Worm (Caenorhabditis elegans) whole organism, early embryonic: Measurements from ENCODE around the gene nstp-5.

Experiments
- B0310.2 ChIP-seq: sonication (generic microtip); optimal IDR thresholded peaks from 2 replicates; lab custom pipeline; 2016; ENCODE audit warnings: mild to moderate bottlenecking, missing genetic modification characterization, missing compliant biosample characterization
- F13C5.2 ChIP-seq: sonication (generic microtip); optimal IDR thresholded peaks from 2 replicates; lab custom pipeline; 2017; ENCODE audit warnings: mild to moderate bottlenecking, missing genetic modification characterization, inconsistent platforms, missing compliant biosample characterization
- aly-1 ChIP-seq: sonication (generic microtip); optimal IDR thresholded peaks from 2 replicates; lab custom pipeline; 2016; ENCODE audit warnings: missing genetic modification characterization, missing compliant biosample characterization
- ama-1 ChIP-seq: fragments of 150-350 bp; optimal IDR thresholded peaks from 2 replicates; lab custom pipeline; 2014
- ceh-13 ChIP-seq: fragments of 200-800 bp; sonication (Bioruptor generic); optimal IDR thresholded peaks from 2 replicates; lab custom pipeline; 2018; ENCODE audit warnings: mild to moderate bottlenecking, missing genetic modification characterization, missing compliant biosample characterization
- ceh-36 ChIP-seq: sonication (generic microtip); optimal IDR thresholded peaks from 2 replicates; lab custom pipeline; 2016; ENCODE audit warnings: missing genetic modification characterization, inconsistent platforms, missing compliant biosample characterization
- ets-7 ChIP-seq: sonication (generic microtip); optimal IDR thresholded peaks from 2 replicates; lab custom pipeline; 2016; ENCODE audit warnings: missing genotype, missing genetic modification characterization, missing compliant biosample characterization
- flt-1 ChIP-seq: fragments of 200-800 bp; sonication (Bioruptor generic); IDR thresholded peaks from 2 replicates; pipeline ENCODE4 v1.3.6; 2022; ENCODE audit warnings: missing genetic modification characterization, missing compliant biosample characterization
- hmbx-1 ChIP-seq: sonication (generic microtip); optimal IDR thresholded peaks from 2 replicates; lab custom pipeline; 2016; ENCODE audit warnings: mild to moderate bottlenecking, missing genetic modification characterization, missing compliant biosample characterization
- hmg-4 ChIP-seq: fragments of 200-800 bp; sonication (Bioruptor generic); optimal IDR thresholded peaks from 2 replicates; lab custom pipeline; 2018; ENCODE audit warnings: mild to moderate bottlenecking, missing genetic modification characterization, missing compliant biosample characterization
- hnd-1 ChIP-seq: sonication (generic microtip); optimal IDR thresholded peaks from 2 replicates; lab custom pipeline; 2016; ENCODE audit warnings: missing genetic modification characterization, missing compliant biosample characterization
- pes-1 ChIP-seq: fragments of 200-800 bp; sonication (Bioruptor generic); IDR thresholded peaks from 2 replicates; pipeline ENCODE4 v1.3.6; 2022; ENCODE audit warnings: missing genetic modification reagents, missing genetic modification characterization, missing compliant biosample characterization
- scrt-1 ChIP-seq: fragments of 200-800 bp; sonication (Bioruptor generic); IDR thresholded peaks from 2 replicates; pipeline ENCODE4 v1.3.6; 2022; ENCODE audit warnings: missing genetic modification characterization, missing compliant biosample characterization
- sea-1 ChIP-seq: fragments of 200-800 bp; sonication (Bioruptor generic); conservative IDR thresholded peaks from 2 replicates; pipeline ENCODE4 v1.3.6; 2022; ENCODE audit warnings: missing genetic modification characterization, missing compliant biosample characterization
- tbx-11 ChIP-seq: fragments of 200-800 bp; sonication (Bioruptor generic); IDR thresholded peaks from 2 replicates; pipeline ENCODE4 v1.3.6; 2022; ENCODE audit warnings: missing genetic modification characterization, missing compliant biosample characterization
- tbx-37 ChIP-seq: fragments of 200-800 bp; sonication (Bioruptor generic); conservative IDR thresholded peaks from 2 replicates; pipeline ENCODE4 v1.3.6; 2022; ENCODE audit warnings: missing genetic modification reagents, missing genetic modification characterization, missing compliant biosample characterization
- tra-4 ChIP-seq: sonication (generic microtip); optimal IDR thresholded peaks from 2 replicates; lab custom pipeline; 2017; ENCODE audit warnings: missing genetic modification characterization, missing compliant biosample characterization

The nstp-5 gene

DNA sequence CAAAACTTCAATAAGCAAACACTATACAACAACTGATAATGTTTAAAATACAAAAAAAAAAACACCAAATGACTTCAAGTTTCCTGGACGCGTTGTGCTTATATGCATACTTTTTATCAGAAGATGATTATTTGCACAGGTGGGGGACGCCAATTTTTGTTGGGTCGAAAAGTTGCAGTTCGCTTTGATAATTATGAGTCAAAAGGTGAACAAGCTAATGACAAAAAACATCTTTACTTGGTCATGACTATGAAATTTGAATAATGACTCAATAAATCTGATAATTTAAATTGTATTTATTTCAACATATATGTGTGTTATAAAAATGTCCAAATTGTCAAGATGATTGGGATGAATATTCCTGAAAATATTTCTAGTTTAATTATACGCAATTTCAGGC lies 27.8 kb downstream of the nstp-5 start, which contains the start of gene ZK896.4:
Gene ZK896.4 (minus strand): TSS at position 101 of the 400 bp plus-strand sequence.
- TF ChIP-seq hmbx-1 (tag; lab: Kevin White, UChicago) (no peak), hnd-1 (tag; lab: Kevin White, UChicago) (no peak), ets-7 (tag; lab: Kevin White, UChicago) (no peak), aly-1 (tag; lab: Kevin White, UChicago) (no peak), ceh-13 (GFP tag; lab: Kevin White, UChicago) (no peak), tbx-11 (GFP tag; lab: Robert Waterston, UW) (no peak), ceh-36 (tag; lab: Kevin White, UChicago) (no peak), ama-1 (lab: Kevin White, UChicago) (no peak), tbx-37 (GFP tag; lab: Robert Waterston, UW) (no peak), tra-4 (tag; lab: Kevin White, UChicago) (no peak), B0310.2 (tag; lab: Kevin White, UChicago) (no peak), pes-1 (GFP tag; lab: Robert Waterston, UW) (no peak), hmg-4 (no peak), scrt-1 (GFP tag; lab: Robert Waterston, UW) (no peak)

ce11 chrIV:12886012-12886411 lies 30.7 kb downstream of the nstp-5 start:
- TF ChIP-seq ama-1 (lab: Kevin White, UChicago), result no peak
- TF ChIP-seq sea-1, result no peak
- TF ChIP-seq tbx-37 (GFP tag; lab: Robert Waterston, UW), result no peak
- no peak for TF ChIP-seq ets-7 (tag; lab: Kevin White, UChicago)
- no peak for TF ChIP-seq F13C5.2
- no peak for TF ChIP-seq tra-4 (tag; lab: Kevin White, UChicago)
- TF ChIP-seq B0310.2 (tag; lab: Kevin White, UChicago), result no peak
- TF ChIP-seq hmg-4, result no peak
- no peak for TF ChIP-seq flt-1 (GFP tag; lab: Robert Waterston, UW)

ce11 chrIV:12890445-12890844 lies 35.1 kb downstream of the nstp-5 start, which contains the start of gene K08D8.6:
Gene K08D8.6, minus strand, starts transcription at chrIV:12890508.
- TF ChIP-seq flt-1 (GFP tag; lab: Robert Waterston, UW), result no peak
- TF ChIP-seq hmg-4, result no peak
- TF ChIP-seq ama-1 (lab: Kevin White, UChicago), result no peak
- TF ChIP-seq sea-1, result no peak
- TF ChIP-seq F13C5.2, result no peak
- TF ChIP-seq ets-7 (tag; lab: Kevin White, UChicago), result no peak
- TF ChIP-seq tbx-37 (GFP tag; lab: Robert Waterston, UW), result no peak
- no peak for TF ChIP-seq ceh-36 (tag; lab: Kevin White, UChicago)
- TF ChIP-seq aly-1 (tag; lab: Kevin White, UChicago), result no peak
- TF ChIP-seq B0310.2 (tag; lab: Kevin White, UChicago), result no peak
- no peak for TF ChIP-seq tra-4 (tag; lab: Kevin White, UChicago)
- TF ChIP-seq pes-1 (GFP tag; lab: Robert Waterston, UW), result no peak
- TF ChIP-seq hmbx-1 (tag; lab: Kevin White, UChicago), result no peak
- TF ChIP-seq hnd-1 (tag; lab: Kevin White, UChicago), result no peak
- no peak for TF ChIP-seq tbx-11 (GFP tag; lab: Robert Waterston, UW)
- TF ChIP-seq scrt-1 (GFP tag; lab: Robert Waterston, UW), result no peak
- TF ChIP-seq ceh-13 (GFP tag; lab: Kevin White, UChicago), result no peak

- TF ChIP-seq ets-7 (tag; lab: Kevin White, UChicago) (no peak), tra-4 (tag; lab: Kevin White, UChicago) (no peak), hmbx-1 (tag; lab: Kevin White, UChicago) (no peak), F13C5.2 (no peak), tbx-37 (GFP tag; lab: Robert Waterston, UW) (no peak), tbx-11 (GFP tag; lab: Robert Waterston, UW) (no peak), ceh-36 (tag; lab: Kevin White, UChicago) (no peak), hmg-4 (no peak), sea-1 (no peak), flt-1 (GFP tag; lab: Robert Waterston, UW) (no peak), scrt-1 (GFP tag; lab: Robert Waterston, UW) (no peak), B0310.2 (tag; lab: Kevin White, UChicago) (no peak), ceh-13 (GFP tag; lab: Kevin White, UChicago) (no peak), ama-1 (lab: Kevin White, UChicago) (no peak), hnd-1 (tag; lab: Kevin White, UChicago) (no peak), pes-1 (GFP tag; lab: Robert Waterston, UW) (no peak), aly-1 (tag; lab: Kevin White, UChicago) (no peak)
These were observed 35.7 kb downstream of the nstp-5 start for ce11 chrIV:12891080-12891479.

- TF ChIP-seq F13C5.2 (no peak), aly-1 (tag; lab: Kevin White, UChicago) (no peak), hmbx-1 (tag; lab: Kevin White, UChicago) (no peak), ets-7 (tag; lab: Kevin White, UChicago) (no peak), ceh-13 (GFP tag; lab: Kevin White, UChicago) (no peak), tra-4 (tag; lab: Kevin White, UChicago) (no peak), flt-1 (GFP tag; lab: Robert Waterston, UW) (no peak), ama-1 (lab: Kevin White, UChicago) (no peak), hnd-1 (tag; lab: Kevin White, UChicago) (no peak), ceh-36 (tag; lab: Kevin White, UChicago) (no peak), scrt-1 (GFP tag; lab: Robert Waterston, UW) (no peak), tbx-37 (GFP tag; lab: Robert Waterston, UW) (no peak)
These were observed 36.8 kb downstream of the nstp-5 start, which contains the start of gene K08D8.1 for ce11 chrIV:12892194-12892593. Gene K08D8.1, plus strand, starts transcription at chrIV:12892494.

ce11 chrIV:12893166-12893565 lies 37.8 kb downstream of the nstp-5 start, which contains the start of gene K08D8.12:
Gene K08D8.12, plus strand, starts transcription at chrIV:12893466.
- TF ChIP-seq pes-1 (GFP tag; lab: Robert Waterston, UW) (no peak), ceh-36 (tag; lab: Kevin White, UChicago) (no peak), ceh-13 (GFP tag; lab: Kevin White, UChicago) (no peak), sea-1 (no peak), hmbx-1 (tag; lab: Kevin White, UChicago) (no peak), tbx-37 (GFP tag; lab: Robert Waterston, UW) (no peak), hmg-4 (no peak), aly-1 (tag; lab: Kevin White, UChicago) (no peak), ama-1 (lab: Kevin White, UChicago) (no peak), ets-7 (tag; lab: Kevin White, UChicago) (no peak)
